Fruit fly (Drosophila melanogaster) whole organism, embryonic: Measurements from ENCODE around the gene Mkk4.

Experiments
- Atf6 ChIP-seq: fragments of 200-800 bp; sonication (Bioruptor generic); IDR thresholded peaks from 2 replicates; pipeline ENCODE4 v1.3.6; 2022; ENCODE audit warnings: missing biosample characterization, missing genetic modification characterization
- CG10979 ChIP-seq: fragments of 200-800 bp; sonication (Bioruptor generic); optimal IDR thresholded peaks from 2 replicates; lab custom pipeline; 2018; ENCODE audit warnings: missing biosample characterization, mild to moderate bottlenecking, missing genetic modification characterization, moderate library complexity
- CG11093 ChIP-seq: fragments of 200-800 bp; sonication (Bioruptor generic); IDR thresholded peaks from 3 replicates; pipeline ENCODE4 v1.3.6; 2022; ENCODE audit warnings: missing biosample characterization, missing genetic modification characterization
- CG12071 ChIP-seq: fragments of 200-800 bp; sonication (Bioruptor generic); optimal IDR thresholded peaks from 3 replicates; lab custom pipeline; 2018; ENCODE audit warnings: missing biosample characterization, mild to moderate bottlenecking, missing genetic modification characterization
- CG13624 ChIP-seq: fragments of 200-800 bp; sonication (Bioruptor generic); optimal IDR thresholded peaks from 2 replicates; lab custom pipeline; 2016; ENCODE audit warnings: missing biosample characterization, missing genetic modification characterization
- CG14014 ChIP-seq: fragments of 200-800 bp; sonication (Bioruptor generic); IDR thresholded peaks from 2 replicates; pipeline ENCODE4 v1.3.6; 2022; ENCODE audit warnings: missing biosample characterization, missing genetic modification characterization
- CG14860 ChIP-seq: fragments of 200-800 bp; sonication (Bioruptor generic); IDR thresholded peaks from 3 replicates; pipeline ENCODE4 v1.3.6; 2022; ENCODE audit warnings: missing biosample characterization, missing genetic modification characterization; ENCODE audit not compliant: partially characterized antibody
- CG15696 ChIP-seq: fragments of 200-800 bp; sonication (Bioruptor generic); optimal IDR thresholded peaks from 2 replicates; lab custom pipeline; 2019; ENCODE audit warnings: missing biosample characterization, mild to moderate bottlenecking, missing genetic modification characterization, moderate library complexity
- CG17186 ChIP-seq: fragments of 200-800 bp; sonication (Bioruptor generic); optimal IDR thresholded peaks from 3 replicates; lab custom pipeline; 2017; ENCODE audit warnings: missing biosample characterization, missing genetic modification reagents, missing genetic modification characterization
- CG1832 ChIP-seq: fragments of 200-800 bp; sonication (Bioruptor generic); optimal IDR thresholded peaks from 2 replicates; lab custom pipeline; 2017; ENCODE audit warnings: missing biosample characterization, mild to moderate bottlenecking, missing genetic modification characterization, inconsistent platforms
- CG2120 ChIP-seq: fragments of 200-800 bp; sonication (Bioruptor generic); optimal IDR thresholded peaks from 3 replicates; lab custom pipeline; 2016; ENCODE audit warnings: missing biosample characterization, missing genetic modification characterization
- CG2678 ChIP-seq: fragments of 200-800 bp; sonication (Bioruptor generic); optimal IDR thresholded peaks from 3 replicates; lab custom pipeline; 2019; ENCODE audit warnings: missing biosample characterization, mild to moderate bottlenecking, missing genetic modification characterization, moderate library complexity
- CG30403 ChIP-seq: fragments of 200-800 bp; sonication (Bioruptor generic); optimal IDR thresholded peaks from 3 replicates; lab custom pipeline; 2016; ENCODE audit warnings: missing biosample characterization, missing genetic modification characterization
- CG31388 ChIP-seq: fragments of 200-800 bp; sonication (Bioruptor generic); optimal IDR thresholded peaks from 2 replicates; lab custom pipeline; 2016; ENCODE audit warnings: missing biosample characterization, missing genetic modification characterization
- CG6254 ChIP-seq: fragments of 200-800 bp; sonication (Bioruptor generic); optimal IDR thresholded peaks from 3 replicates; lab custom pipeline; 2017; ENCODE audit warnings: mild to moderate bottlenecking, missing biosample characterization, missing genetic modification reagents, missing genetic modification characterization
- CG6854 ChIP-seq: fragments of 200-800 bp; sonication (Bioruptor generic); optimal IDR thresholded peaks from 3 replicates; lab custom pipeline; 2017; ENCODE audit warnings: missing biosample characterization, mild to moderate bottlenecking, missing genetic modification characterization
- CG7786 ChIP-seq: fragments of 200-800 bp; sonication (Bioruptor generic); optimal IDR thresholded peaks from 2 replicates; lab custom pipeline; 2016; ENCODE audit warnings: missing biosample characterization, missing genetic modification characterization
- CG9437 ChIP-seq: fragments of 200-800 bp; sonication (Bioruptor generic); optimal IDR thresholded peaks from 2 replicates; lab custom pipeline; 2018; ENCODE audit warnings: missing biosample characterization, mild to moderate bottlenecking, missing genetic modification characterization
- CHES-1-like ChIP-seq: fragments of 200-800 bp; sonication (Bioruptor generic); optimal IDR thresholded peaks from 2 replicates; lab custom pipeline; 2016; ENCODE audit warnings: missing biosample characterization, missing genetic modification characterization
- D19A ChIP-seq: fragments of 200-800 bp; optimal IDR thresholded peaks from 3 replicates; lab custom pipeline; 2019; ENCODE audit warnings: missing biosample characterization, mild to moderate bottlenecking, missing genetic modification characterization, moderate library complexity
- Doc2 ChIP-seq: fragments of 200-800 bp; sonication (Bioruptor generic); IDR thresholded peaks from 2 replicates; pipeline ENCODE4 v1.3.6; 2022; ENCODE audit warnings: missing biosample characterization, missing genetic modification characterization
- Dp ChIP-seq: fragments of 200-800 bp; sonication (Bioruptor generic); optimal IDR thresholded peaks from 2 replicates; lab custom pipeline; 2018; ENCODE audit warnings: missing biosample characterization, mild to moderate bottlenecking, missing genetic modification characterization, moderate library complexity
- Ets65A ChIP-seq: fragments of 200-800 bp; sonication (Bioruptor generic); peaks from one replicate; lab custom pipeline; 2016; ENCODE audit warnings: missing biosample characterization, missing genetic modification characterization
- Ets97D ChIP-seq: fragments of 200-800 bp; sonication (Bioruptor generic); optimal IDR thresholded peaks from 3 replicates; lab custom pipeline; 2016; ENCODE audit warnings: missing biosample characterization, missing genetic modification characterization
- Gug ChIP-seq: fragments of 200-800 bp; sonication (Bioruptor generic); IDR thresholded peaks from 4 replicates; pipeline ENCODE4 v1.3.6; 2022; ENCODE audit warnings: missing biosample characterization, missing genetic modification characterization
- Hr3 ChIP-seq: fragments of 200-800 bp; sonication (Bioruptor generic); optimal IDR thresholded peaks from 3 replicates; lab custom pipeline; 2016; ENCODE audit warnings: missing biosample characterization, missing genetic modification characterization
- Hr78 ChIP-seq, 2 experiments: fragments of 200-800 bp in 1 of 2; fragments of >200 bp in 1 of 2; sonication (Bioruptor generic) in 1 of 2; optimal IDR thresholded peaks; 2 replicates each; lab custom pipeline; 2017 to 2019; ENCODE audit warnings: missing biosample characterization in 2 of 2, missing genetic modification characterization in 2 of 2, mild to moderate bottlenecking in 1 of 2, moderate library complexity in 1 of 2
- Max ChIP-seq: fragments of 200-800 bp; sonication (Bioruptor generic); optimal IDR thresholded peaks from 2 replicates; lab custom pipeline; 2016; ENCODE audit warnings: missing biosample characterization, mild to moderate bottlenecking, missing genetic modification characterization
- NC2β ChIP-seq: fragments of 200-800 bp; sonication (Bioruptor generic); optimal IDR thresholded peaks from 2 replicates; lab custom pipeline; 2016; ENCODE audit warnings: missing biosample characterization, missing genetic modification characterization
- Rfx ChIP-seq: fragments of 200-800 bp; sonication (Bioruptor generic); IDR thresholded peaks from 2 replicates; pipeline ENCODE4 v1.3.6; 2022; ENCODE audit warnings: missing biosample characterization, missing genetic modification characterization
- Sox102F ChIP-seq: fragments of 200-800 bp; sonication (Bioruptor generic); optimal IDR thresholded peaks from 2 replicates; lab custom pipeline; 2018; ENCODE audit warnings: missing biosample characterization, mild to moderate bottlenecking, missing genetic modification characterization, moderate library complexity
- Trl ChIP-seq, 3 experiments: fragments of >200 bp in 2 of 3; fragments of 200-800 bp in 1 of 3; sonication (Bioruptor generic) in 1 of 3; optimal IDR thresholded peaks; 2 replicates in 1 of 3; 3 replicates in 2 of 3; lab custom pipeline; 2016 to 2017; ENCODE audit warnings: missing biosample characterization in 1 of 3, missing genetic modification characterization in 1 of 3
- Xrp1 ChIP-seq: fragments of 200-800 bp; sonication (Bioruptor generic); IDR thresholded peaks from 2 replicates; pipeline ENCODE4 v1.3.6; 2022; ENCODE audit warnings: missing biosample characterization, missing genetic modification characterization
- ase ChIP-seq: fragments of 200-800 bp; sonication (Bioruptor generic); IDR thresholded peaks from 3 replicates; pipeline ENCODE4 v1.3.6; 2022; ENCODE audit warnings: missing biosample characterization, missing genetic modification characterization
- cato ChIP-seq: fragments of 200-800 bp; sonication (Bioruptor generic); optimal IDR thresholded peaks from 2 replicates; lab custom pipeline; 2016; ENCODE audit warnings: missing biosample characterization, missing genetic modification characterization, borderline replicate concordance
- chm ChIP-seq: fragments of 200-800 bp; sonication (Bioruptor generic); IDR thresholded peaks from 2 replicates; pipeline ENCODE4 v1.3.6; 2022; ENCODE audit warnings: missing biosample characterization, missing genetic modification characterization
- chn ChIP-seq: fragments of 200-800 bp; sonication (Bioruptor generic); optimal IDR thresholded peaks from 2 replicates; lab custom pipeline; 2016; ENCODE audit warnings: missing biosample characterization, missing genetic modification characterization
- croc ChIP-seq: fragments of 200-800 bp; sonication (Bioruptor generic); conservative IDR thresholded peaks from 3 replicates; pipeline ENCODE4 v1.3.6; 2022; ENCODE audit warnings: missing biosample characterization, missing genetic modification characterization
- dimm ChIP-seq: fragments of 200-800 bp; sonication (Bioruptor generic); IDR thresholded peaks from 2 replicates; pipeline ENCODE4 v1.3.6; 2022; ENCODE audit warnings: missing biosample characterization, missing genetic modification characterization
- kni ChIP-seq: fragments of 200-800 bp; sonication (Bioruptor generic); optimal IDR thresholded peaks from 3 replicates; lab custom pipeline; 2017; ENCODE audit warnings: mild to moderate bottlenecking, missing biosample characterization, missing genetic modification reagents, missing genetic modification characterization
- lilli ChIP-seq: fragments of 200-800 bp; sonication (Bioruptor generic); optimal IDR thresholded peaks from 3 replicates; lab custom pipeline; 2016; ENCODE audit warnings: missing biosample characterization, missing genetic modification characterization
- prd ChIP-seq, 3 experiments: fragments of >200 bp in 2 of 3; fragments of 200-800 bp in 1 of 3; sonication (Bioruptor generic) in 1 of 3; optimal IDR thresholded peaks in 2 of 3; IDR thresholded peaks in 1 of 3; 2 replicates in 2 of 3; 3 replicates in 1 of 3; pipeline versions ENCODE4 v1.3.6 to Lab custom; 2017 to 2022; ENCODE audit warnings: missing biosample characterization in 1 of 3, missing genetic modification characterization in 1 of 3
- psq ChIP-seq: fragments of 200-800 bp; sonication (Bioruptor generic); optimal IDR thresholded peaks from 2 replicates; lab custom pipeline; 2017; ENCODE audit warnings: missing biosample characterization, missing genetic modification characterization
- row ChIP-seq: fragments of 200-800 bp; sonication (Bioruptor generic); IDR thresholded peaks from 3 replicates; pipeline ENCODE4 v1.3.6; 2022; ENCODE audit warnings: missing biosample characterization, missing genetic modification characterization
- sc ChIP-seq, 3 experiments: fragments of >200 bp in 2 of 3; fragments of 200-800 bp in 1 of 3; sonication (Bioruptor generic) in 1 of 3; optimal IDR thresholded peaks; 2 replicates in 2 of 3; 3 replicates in 1 of 3; lab custom pipeline; 2017; ENCODE audit warnings: mild to moderate bottlenecking in 1 of 3, missing biosample characterization in 1 of 3, missing genetic modification characterization in 1 of 3, missing genetic modification reagents in 1 of 3
- scrt ChIP-seq: fragments of 200-800 bp; sonication (Bioruptor generic); optimal IDR thresholded peaks from 2 replicates; lab custom pipeline; 2018; ENCODE audit warnings: missing biosample characterization, mild to moderate bottlenecking, missing genetic modification characterization, moderate library complexity
- sd ChIP-seq: fragments of 200-800 bp; sonication (Bioruptor generic); optimal IDR thresholded peaks from 3 replicates; lab custom pipeline; 2018; ENCODE audit warnings: missing biosample characterization, mild to moderate bottlenecking, missing genetic modification characterization, moderate library complexity
- tup ChIP-seq: fragments of 200-800 bp; sonication (Bioruptor generic); optimal IDR thresholded peaks from 2 replicates; lab custom pipeline; 2016; ENCODE audit warnings: missing biosample characterization, mild to moderate bottlenecking, missing genetic modification characterization, moderate library complexity
- zfh1 ChIP-seq: fragments of 200-800 bp; sonication (Bioruptor generic); IDR thresholded peaks from 3 replicates; pipeline ENCODE4 v1.3.6; 2022; ENCODE audit warnings: missing biosample characterization, missing genetic modification characterization

Gene Mkk4

DNA sequence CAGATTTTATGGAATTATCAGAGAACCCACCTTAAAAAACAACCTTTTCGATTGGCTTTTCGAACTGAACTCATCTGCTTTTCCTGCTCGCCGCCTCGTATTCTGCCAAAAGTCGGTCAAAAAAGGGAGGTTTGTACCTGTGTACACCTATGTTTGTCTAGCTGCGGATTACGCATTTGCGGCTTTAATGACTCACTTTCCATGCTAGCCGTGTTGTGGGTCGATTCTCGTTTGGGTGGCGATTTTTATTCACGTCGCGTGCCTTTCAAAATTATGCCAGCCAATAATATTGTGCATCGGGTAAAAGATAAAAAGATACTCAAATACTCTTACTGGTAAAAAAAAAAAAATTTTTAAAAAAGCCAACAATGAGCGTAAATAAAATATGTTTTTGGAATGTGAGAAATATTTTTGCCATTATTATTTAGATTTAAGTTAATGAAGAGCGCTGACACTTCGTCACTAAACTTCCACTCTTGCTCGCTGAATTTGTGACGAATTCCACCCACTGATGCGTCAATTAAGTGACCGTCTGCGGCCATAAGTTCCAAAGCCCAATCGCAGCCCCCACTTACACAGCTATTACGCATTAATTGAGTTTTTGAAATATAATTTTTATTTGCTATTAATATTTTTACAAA, 4.9 kb downstream of the Mkk4 start, which contains the start of gene Cyp313b1 (continued):
- TF ChIP-seq cato = no peak
- TF ChIP-seq psq (GFP tag; lab: Kevin White, UChicago) = no peak
- peak; percentile 22; the same call in 1 of the 4 replicates for TF ChIP-seq Gug
- TF ChIP-seq CG10979 (tag; lab: Kevin White, UChicago) = no peak
- TF ChIP-seq CG2120 = peak; percentile 13
- no peak for TF ChIP-seq scrt (GFP tag; lab: Kevin White, UChicago)
- no peak for TF ChIP-seq croc (GFP tag; lab: Robert Waterston, UW)
- peak; percentile 7 for TF ChIP-seq CG2678
- TF ChIP-seq Xrp1 (GFP tag; lab: Robert Waterston, UW) = 0 out of 2 replicates have a peak, but pooled peaks have one; percentile 29
- TF ChIP-seq Ets97D (GFP tag; lab: Kevin White, UChicago) = no peak
- TF ChIP-seq Doc2 = no peak
- TF ChIP-seq Ets65A (GFP tag; lab: Kevin White, UChicago) = peak; percentile 94
- TF ChIP-seq CG9437 = no peak
- no peak for TF ChIP-seq CG11093
- peak; percentile 22 for TF ChIP-seq Sox102F (GFP tag; lab: Kevin White, UChicago)
- no peak for TF ChIP-seq CG14860 (GFP tag; lab: Robert Waterston, UW)
- peak; percentile 34 for TF ChIP-seq D19A (tag; lab: Kevin White, UChicago)
- TF ChIP-seq lilli (GFP tag; lab: Kevin White, UChicago) = peak; percentile 10
- no peak for TF ChIP-seq Dp (GFP tag; lab: Kevin White, UChicago)
- no peak for TF ChIP-seq Hr3 (GFP tag; lab: Kevin White, UChicago)
- TF ChIP-seq CG31388 (GFP tag; lab: Kevin White, UChicago) = no peak
- no peak for TF ChIP-seq Atf6 (GFP tag; lab: Robert Waterston, UW)
- no peak for TF ChIP-seq sc (optimal IDR thresholded peaks at IDR 0.05; lab: Kevin White, UChicago)
- TF ChIP-seq sc (GFP tag; optimal IDR thresholded peaks at IDR 0.05; lab: Kevin White, UChicago) = no peak
- TF ChIP-seq sd (tag; lab: Kevin White, UChicago) = no peak
- no peak for TF ChIP-seq CG1832 (GFP tag; lab: Kevin White, UChicago)
- TF ChIP-seq chm = no peak
- no peak for TF ChIP-seq chn (GFP tag; lab: Kevin White, UChicago)
- TF ChIP-seq row (GFP tag; lab: Robert Waterston, UW) = peak; percentile 51; the same call in 2 of the 3 replicates
- TF ChIP-seq CG14014 (GFP tag; lab: Robert Waterston, UW) = no peak
- TF ChIP-seq zfh1 (GFP tag; lab: Robert Waterston, UW) = no peak
- no peak for TF ChIP-seq CG12071 (GFP tag; lab: Kevin White, UChicago)
- no peak for TF ChIP-seq CG6854 (GFP tag; lab: Kevin White, UChicago)
- no peak for TF ChIP-seq NC2β (GFP tag; lab: Kevin White, UChicago)
- no peak for TF ChIP-seq Rfx (GFP tag; lab: Robert Waterston, UW)
- no peak for TF ChIP-seq CHES-1-like (GFP tag; lab: Kevin White, UChicago)
- no peak for TF ChIP-seq Hr78 (GFP tag; optimal IDR thresholded peaks at IDR 0.05; lab: Kevin White, UChicago)
- peak; percentile 1 for TF ChIP-seq CG30403
- no peak for TF ChIP-seq Max (GFP tag; lab: Kevin White, UChicago)
- TF ChIP-seq Trl (optimal IDR thresholded peaks at IDR 0.05; lab: Kevin White, UChicago) = no peak
- no peak for TF ChIP-seq Trl (GFP tag; optimal IDR thresholded peaks at IDR 0.05; lab: Kevin White, UChicago)
- no peak for TF ChIP-seq prd (optimal IDR thresholded peaks at IDR 0.05; lab: Kevin White, UChicago)
- TF ChIP-seq prd (GFP tag; IDR thresholded peaks at IDR 0.05; lab: Robert Waterston, UW) = no peak
- no peak for TF ChIP-seq CG7786 (GFP tag; lab: Kevin White, UChicago)
- no peak for TF ChIP-seq CG6254
- TF ChIP-seq CG13624 (GFP tag; lab: Kevin White, UChicago) = peak; percentile 3
- no peak for TF ChIP-seq dimm (GFP tag; lab: Robert Waterston, UW)
- no peak for TF ChIP-seq CG15696
- TF ChIP-seq CG17186 (GFP tag; lab: Kevin White, UChicago) = no peak
- TF ChIP-seq ase = no peak
- no peak for TF ChIP-seq tup (GFP tag; lab: Kevin White, UChicago)
- peak; percentile 18 for TF ChIP-seq kni (GFP tag; lab: Kevin White, UChicago)
